ENCODE assay signal across 4 fruit fly cellular contexts in genomic region chr3L:16174778-16175177, dm6.
TF ChIP-seq lines count a peak whose summit lies in the region.

No protein-coding gene starts in this region.

- no peak for TF ChIP-seq CTCF in whole organism, embryonic (GFP tag; optimal IDR thresholded peaks at IDR 0.05; lab: Kevin White, UChicago)

TF ChIP-seq in whole organism, embryonic, 481 proteins besides CTCF, POLR2A, EP300 and RAD21:
- TF ChIP-seq CG31441 (GFP tag; IDR thresholded peaks at IDR 0.05; lab: Robert Waterston, UW) (no peak), NC2β (GFP tag; optimal IDR thresholded peaks at IDR 0.05; lab: Kevin White, UChicago) (no peak), emc (GFP tag; optimal IDR thresholded peaks at IDR 0.05; lab: Kevin White, UChicago) (no peak), bowl (GFP tag; IDR thresholded peaks at IDR 0.05; lab: Robert Waterston, UW) (no peak), nom (GFP tag; optimal IDR thresholded peaks at IDR 0.05; lab: Kevin White, UChicago) (peak; percentile 45)

TF ChIP-seq in whole organism, prepupa, 60 proteins besides CTCF, POLR2A, EP300 and RAD21 (continues in another document):
- no peak for TF ChIP-seq pdm3 (GFP tag; optimal IDR thresholded peaks at IDR 0.05; lab: Kevin White, UChicago)
- TF ChIP-seq topi (GFP tag; optimal IDR thresholded peaks at IDR 0.05; lab: Kevin White, UChicago): peak; percentile 29
- TF ChIP-seq ss (GFP tag; optimal IDR thresholded peaks at IDR 0.05; lab: Kevin White, UChicago): peak; percentile 21 to 77
- TF ChIP-seq spab (GFP tag; optimal IDR thresholded peaks at IDR 0.05; lab: Kevin White, UChicago): peak; percentile 67
- peak; percentile 47; the same call in 1 of the 3 replicates for TF ChIP-seq CG6163 (GFP tag; IDR thresholded peaks at IDR 0.05; lab: Robert Waterston, UW)
- TF ChIP-seq CG10631 (GFP tag; optimal IDR thresholded peaks at IDR 0.05; lab: Kevin White, UChicago): peak; percentile 81
- no peak for TF ChIP-seq CG6854 (GFP tag; optimal IDR thresholded peaks at IDR 0.05; lab: Kevin White, UChicago)
- TF ChIP-seq lz (GFP tag; optimal IDR thresholded peaks at IDR 0.05; lab: Kevin White, UChicago): no peak
- TF ChIP-seq OdsH (GFP tag; optimal IDR thresholded peaks at IDR 0.05; lab: Kevin White, UChicago): peak; percentile 53
- TF ChIP-seq Sox102F (GFP tag; optimal IDR thresholded peaks at IDR 0.05; lab: Kevin White, UChicago): no peak
- no peak for TF ChIP-seq Hr38 (GFP tag; optimal IDR thresholded peaks at IDR 0.05; lab: Kevin White, UChicago)
- no peak for TF ChIP-seq Hr4 (GFP tag; optimal IDR thresholded peaks at IDR 0.05; lab: Kevin White, UChicago)
- TF ChIP-seq svp (GFP tag; lab: Kevin White, UChicago): peak; percentile 18
- no peak for TF ChIP-seq CG31627 (GFP tag; optimal IDR thresholded peaks at IDR 0.05; lab: Kevin White, UChicago)
- TF ChIP-seq Eip78C (GFP tag; lab: Kevin White, UChicago): peak; percentile 84
- peak; percentile 80 for TF ChIP-seq CG8632 (GFP tag; optimal IDR thresholded peaks at IDR 0.05; lab: Kevin White, UChicago)
- TF ChIP-seq CG34406 (GFP tag; optimal IDR thresholded peaks at IDR 0.05; lab: Kevin White, UChicago): peak; percentile 82
- peak; percentile 19 for TF ChIP-seq CG8319 (GFP tag; optimal IDR thresholded peaks at IDR 0.05; lab: Kevin White, UChicago)
- TF ChIP-seq Smox (GFP tag; optimal IDR thresholded peaks at IDR 0.05; lab: Kevin White, UChicago): no peak
- peak; percentile 26 for TF ChIP-seq CG7368 (GFP tag; optimal IDR thresholded peaks at IDR 0.05; lab: Kevin White, UChicago)
- TF ChIP-seq CG10669 (GFP tag; optimal IDR thresholded peaks at IDR 0.05; lab: Kevin White, UChicago): peak; percentile 68
- peak; percentile 17 for TF ChIP-seq CG9139 (GFP tag; optimal IDR thresholded peaks at IDR 0.05; lab: Kevin White, UChicago)
- TF ChIP-seq CG11902 (GFP tag; optimal IDR thresholded peaks at IDR 0.05; lab: Kevin White, UChicago): peak; percentile 28
- peak; percentile 40 for TF ChIP-seq esn (GFP tag; optimal IDR thresholded peaks at IDR 0.05; lab: Kevin White, UChicago)
- no peak for TF ChIP-seq Met (GFP tag; optimal IDR thresholded peaks at IDR 0.05; lab: Kevin White, UChicago)
- TF ChIP-seq acj6 (GFP tag; optimal IDR thresholded peaks at IDR 0.05; lab: Kevin White, UChicago): peak; percentile 33
- peak; percentile 33 for TF ChIP-seq CG6792 (GFP tag; optimal IDR thresholded peaks at IDR 0.05; lab: Kevin White, UChicago)
- TF ChIP-seq CG8119 (GFP tag; IDR thresholded peaks at IDR 0.05; lab: Robert Waterston, UW): peak; percentile 35; the same call in 1 of the 3 replicates
- peak; percentile 61 for TF ChIP-seq achi (GFP tag; optimal IDR thresholded peaks at IDR 0.05; lab: Kevin White, UChicago)

TF ChIP-seq in whole organism, pupa, 21 proteins besides CTCF, POLR2A, EP300 and RAD21:
- TF ChIP-seq D1 (tag; optimal IDR thresholded peaks at IDR 0.05; lab: Kevin White, UChicago) (peak; percentile 27), CG14655 (GFP tag; optimal IDR thresholded peaks at IDR 0.05; lab: Kevin White, UChicago) (peak; percentile 60), fd96Ca (GFP tag; IDR thresholded peaks at IDR 0.05; lab: Robert Waterston, UW) (no peak), CG4496 (GFP tag; IDR thresholded peaks at IDR 0.05; lab: Robert Waterston, UW) (no peak), Ets98B (GFP tag; IDR thresholded peaks at IDR 0.05; lab: Robert Waterston, UW) (no peak), CG17806 (tag; optimal IDR thresholded peaks at IDR 0.05; lab: Kevin White, UChicago) (peak; percentile 89), CG8301 (tag; optimal IDR thresholded peaks at IDR 0.05; lab: Kevin White, UChicago) (no peak), Pif1B (GFP tag; optimal IDR thresholded peaks at IDR 0.05; lab: Kevin White, UChicago) (no peak), CG12605 (GFP tag; IDR thresholded peaks at IDR 0.05; lab: Robert Waterston, UW) (no peak), CG32121 (GFP tag; IDR thresholded peaks at IDR 0.05; lab: Robert Waterston, UW) (no peak), CG13204 (GFP tag; optimal IDR thresholded peaks at IDR 0.05; lab: Kevin White, UChicago) (no peak), Pif1A (GFP tag; optimal IDR thresholded peaks at IDR 0.05; lab: Kevin White, UChicago) (no peak), CG15710 (tag; optimal IDR thresholded peaks at IDR 0.05; lab: Kevin White, UChicago) (peak; percentile 90), CG9948 (tag; optimal IDR thresholded peaks at IDR 0.05; lab: Kevin White, UChicago) (peak; percentile 91), CG8159 (tag; optimal IDR thresholded peaks at IDR 0.05; lab: Kevin White, UChicago) (peak; percentile 93), CG10348 (GFP tag; IDR thresholded peaks at IDR 0.05; lab: Robert Waterston, UW) (no peak), Snoo (tag; optimal IDR thresholded peaks at IDR 0.05; lab: Kevin White, UChicago) (no peak), EcR (GFP tag; optimal IDR thresholded peaks at IDR 0.05; lab: Kevin White, UChicago) (no peak), CG34367 (tag; optimal IDR thresholded peaks at IDR 0.05; lab: Kevin White, UChicago) (peak; percentile 76), rn (GFP tag; IDR thresholded peaks at IDR 0.05; lab: Robert Waterston, UW) (no peak), gl (tag; optimal IDR thresholded peaks at IDR 0.05; lab: Kevin White, UChicago) (no peak)

TF ChIP-seq in whole organism, wandering third instar larva, 38 proteins besides CTCF, POLR2A, EP300 and RAD21:
- peak; percentile 75 for TF ChIP-seq Sp1 (GFP tag; optimal IDR thresholded peaks at IDR 0.05; lab: Kevin White, UChicago)
- TF ChIP-seq Jra (GFP tag; optimal IDR thresholded peaks at IDR 0.05; lab: Kevin White, UChicago): no peak
- TF ChIP-seq HLH106 (tag; optimal IDR thresholded peaks at IDR 0.05; lab: Kevin White, UChicago): peak; percentile 76
- TF ChIP-seq OdsH (GFP tag; optimal IDR thresholded peaks at IDR 0.05; lab: Kevin White, UChicago): no peak
- TF ChIP-seq h (GFP tag; optimal IDR thresholded peaks at IDR 0.05; lab: Kevin White, UChicago): peak; percentile 20
- peak; percentile 5 for TF ChIP-seq rgr (GFP tag; optimal IDR thresholded peaks at IDR 0.05; lab: Kevin White, UChicago)
- no peak for TF ChIP-seq sv (GFP tag; optimal IDR thresholded peaks at IDR 0.05; lab: Kevin White, UChicago)
- no peak for TF ChIP-seq brk (GFP tag; optimal IDR thresholded peaks at IDR 0.05; lab: Kevin White, UChicago)
- peak; percentile 69 for TF ChIP-seq psq (GFP tag; optimal IDR thresholded peaks at IDR 0.05; lab: Kevin White, UChicago)
- peak in 1 of 2 experiments; percentile 22 for TF ChIP-seq foxo (GFP tag; optimal IDR thresholded peaks at IDR 0.05; lab: Kevin White, UChicago)
- TF ChIP-seq dmrt93B (GFP tag; optimal IDR thresholded peaks at IDR 0.05; lab: Kevin White, UChicago): peak; percentile 28
- no peak for TF ChIP-seq Vsx2 (GFP tag; optimal IDR thresholded peaks at IDR 0.05; lab: Kevin White, UChicago; ENCODE audit: partially characterized antibody)
TF ChIP-seq in whole organism, wandering third instar larva: peak in this region for 7.

Comparison
In these comparisons a context has a peak if more than half of its experiments do, and no peak if none do; other contexts are left out.
1. Of the 7 proteins assayed by ChIP-seq in both whole organism, embryonic and whole organism, prepupa: peak only in whole organism, embryonic: none; only in whole organism, prepupa: Hr39; in both: none; in neither: 6.